Worm (Caenorhabditis elegans) whole organism, L4/young adult: ENCODE data around the gene Y54E2A.5.

Experiments used
- W03F9.2 ChIP-seq: fragments of 150-350 bp; optimal IDR thresholded peaks from 2 replicates; lab custom pipeline; 2014; ENCODE audit warnings: missing biosample characterization, missing genetic modification characterization
- dao-5 ChIP-seq: sonication (generic microtip); optimal IDR thresholded peaks from 2 replicates; lab custom pipeline; 2016; ENCODE audit warnings: missing genotype, missing genetic modification characterization, moderate library complexity, missing compliant biosample characterization
- him-1 ChIP-seq: sonication (generic microtip); optimal IDR thresholded peaks from 2 replicates; lab custom pipeline; 2016; ENCODE audit warnings: missing genotype, missing genetic modification reagents, missing genetic modification characterization, missing compliant biosample characterization

- TF ChIP-seq him-1 (tag; lab: Kevin White, UChicago) (no peak), W03F9.2 (tag; lab: Kevin White, UChicago) (no peak), dao-5 (tag; lab: Kevin White, UChicago) (no peak)
These were observed 14.5 kb upstream of the Y54E2A.5 start for ce11 chrII:14772113-14772512.
